Worm (Caenorhabditis elegans) whole organism, L4/young adult: ENCODE data around the gene ubxn-6.

Experiments used
- W03F9.2 ChIP-seq: fragments of 150-350 bp; optimal IDR thresholded peaks from 2 replicates; lab custom pipeline; 2014; ENCODE audit warnings: missing biosample characterization, missing genetic modification characterization
- him-1 ChIP-seq: sonication (generic microtip); optimal IDR thresholded peaks from 2 replicates; lab custom pipeline; 2016; ENCODE audit warnings: missing genotype, missing genetic modification reagents, missing genetic modification characterization, missing compliant biosample characterization

DNA sequence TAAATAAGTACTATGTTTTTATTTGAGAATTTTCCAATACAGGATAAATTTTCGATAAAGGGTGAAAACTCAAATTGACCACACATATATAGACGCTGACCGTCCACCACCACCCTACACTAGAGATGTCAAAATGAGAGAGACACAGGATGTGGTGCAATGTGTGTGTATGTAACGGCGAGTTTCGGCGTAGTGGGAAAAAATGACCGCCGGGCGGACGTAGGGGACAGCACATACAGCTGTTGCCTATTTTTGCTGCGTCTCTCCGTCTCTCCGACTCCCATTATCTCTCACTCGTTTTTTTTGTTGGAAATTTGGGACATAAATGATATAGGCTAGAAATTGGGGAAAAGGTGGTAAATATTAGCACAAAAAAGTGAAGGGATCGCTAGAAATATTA lies 28.2 kb downstream of the ubxn-6 start:
- TF ChIP-seq W03F9.2 (tag; lab: Kevin White, UChicago): no peak
- no peak for TF ChIP-seq him-1
